Worm (Caenorhabditis elegans): ENCODE data around the gene pals-26.

DNA sequence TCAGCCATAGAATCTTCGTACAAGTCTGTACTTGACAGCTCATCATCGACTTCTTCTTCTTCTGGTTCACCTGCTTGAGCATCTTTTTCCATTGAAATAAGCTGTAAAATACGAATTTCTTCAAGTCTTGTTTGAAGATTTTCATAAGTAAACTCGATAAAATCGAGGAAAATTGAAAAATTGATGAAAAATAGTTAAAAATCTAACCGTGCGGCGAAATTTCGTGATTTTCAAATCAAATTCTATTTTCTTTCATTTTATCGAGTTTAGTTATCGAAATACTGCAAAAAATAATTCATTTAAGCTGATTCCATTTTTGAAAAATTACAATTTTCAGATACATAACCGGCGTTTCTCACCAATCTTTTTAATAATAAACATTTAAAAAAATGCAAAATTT lies 40.2 kb downstream of the pals-26 start, which contains the start of gene R07E5.11:
- TF ChIP-seq ama-1 (optimal IDR thresholded peaks at IDR 0.05) (no peak), lin-39 (tag; optimal IDR thresholded peaks at IDR 0.05) (no peak), fkh-10 (GFP tag; optimal IDR thresholded peaks at IDR 0.05) (no peak), fos-1 (tag; optimal IDR thresholded peaks at IDR 0.05) (no peak), nhr-23 (tag; optimal IDR thresholded peaks at IDR 0.05) (no peak), hmg-11 (tag; optimal IDR thresholded peaks at IDR 0.05) (no peak), nhr-237 (tag; optimal IDR thresholded peaks at IDR 0.05) (no peak), unc-62 (GFP tag; optimal IDR thresholded peaks at IDR 0.05) (no peak), snpc-4 (tag; optimal IDR thresholded peaks at IDR 0.05) (no peak), nhr-12 (tag; optimal IDR thresholded peaks at IDR 0.05) (no peak), skn-1 (tag; optimal IDR thresholded peaks at IDR 0.05) (no peak), ceh-16 (tag; optimal IDR thresholded peaks at IDR 0.05) (no peak)

Measured in whole organism, L3 larva.